Worm (Caenorhabditis elegans) whole organism, young adult: Measurements from ENCODE around the gene nstp-7.

Source experiments
- F23B12.7 ChIP-seq: sonication (generic microtip); optimal IDR thresholded peaks from 2 replicates; lab custom pipeline; 2017; ENCODE audit warnings: missing genetic modification characterization, mild to moderate bottlenecking, missing compliant biosample characterization, antibody characterized with exemption, moderate library complexity; ENCODE audit not compliant: insufficient read depth
- Y56A3A.18 ChIP-seq: fragments of 200-800 bp; sonication (Bioruptor generic); IDR thresholded peaks from 2 replicates; pipeline ENCODE4 v1.3.6; 2022; ENCODE audit warnings: missing genetic modification reagents, missing genetic modification characterization, missing compliant biosample characterization
- Y79H2A.3 ChIP-seq: fragments of 200-800 bp; sonication (Bioruptor generic); conservative IDR thresholded peaks from 2 replicates; pipeline ENCODE4 v1.3.6; 2022; ENCODE audit warnings: missing genetic modification reagents, missing genetic modification characterization, missing compliant biosample characterization
- hsf-1 ChIP-seq: fragments of 200-800 bp; sonication (Bioruptor generic); IDR thresholded peaks from 2 replicates; pipeline ENCODE4 v1.3.6; 2022; ENCODE audit warnings: missing genetic modification reagents, missing genetic modification characterization, missing compliant biosample characterization
- pha-4 ChIP-seq: fragments of 150-350 bp; sonication (generic microtip); optimal IDR thresholded peaks from 2 replicates; lab custom pipeline; 2014; ENCODE audit warnings: missing biosample characterization, missing genetic modification reagents, missing genetic modification characterization

ce11 chrV:578977-579376, 2.7 kb upstream of the nstp-7 start, which contains the start of gene K06H6.4:
- no peak for TF ChIP-seq pha-4 (tag; lab: Kevin White, UChicago)
- no peak for TF ChIP-seq Y79H2A.3 (GFP tag; lab: Robert Waterston, UW)
- TF ChIP-seq Y56A3A.18, result no peak
- no peak for TF ChIP-seq hsf-1 (GFP tag; lab: Robert Waterston, UW)
- no peak for TF ChIP-seq F23B12.7 (tag; lab: Kevin White, UChicago)
